Fruit fly (Drosophila melanogaster): ENCODE data around the gene nes.

DNA sequence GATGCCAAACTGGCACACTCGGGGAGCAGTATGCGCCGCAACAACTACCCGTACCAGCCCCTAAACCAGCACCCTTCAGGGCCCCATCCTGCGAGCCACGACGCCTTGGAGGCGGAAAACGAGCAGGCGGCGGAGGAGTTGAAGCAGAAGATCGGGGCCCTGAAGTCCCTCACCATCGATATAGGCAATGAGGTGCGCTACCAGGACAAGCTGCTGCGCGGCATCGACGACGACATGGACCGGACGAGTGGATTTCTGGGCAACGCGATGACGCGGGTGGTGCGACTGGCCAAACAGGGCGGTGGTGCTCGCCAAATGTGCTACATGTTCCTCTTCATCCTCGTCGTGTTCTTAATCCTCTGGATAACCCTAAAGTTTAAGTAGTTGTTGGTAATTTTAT is 1.2 kb upstream of the nes start:
- TF ChIP-seq CG12768 (GFP tag; optimal IDR thresholded peaks at IDR 0.05) (no peak), Mnt (GFP tag; optimal IDR thresholded peaks at IDR 0.05) (no peak), CG1620 (GFP tag; optimal IDR thresholded peaks at IDR 0.05) (no peak), CG14711 (tag; optimal IDR thresholded peaks at IDR 0.05) (no peak), CG11617 (GFP tag; optimal IDR thresholded peaks at IDR 0.05) (no peak), toe (GFP tag; optimal IDR thresholded peaks at IDR 0.05) (no peak)
